Fruit fly (Drosophila melanogaster): ENCODE results near the gene CG43861.
A peak's percentile ranks its signal among the peaks of the same experiment; 100 is the strongest.

CG43861 gene

DNA sequence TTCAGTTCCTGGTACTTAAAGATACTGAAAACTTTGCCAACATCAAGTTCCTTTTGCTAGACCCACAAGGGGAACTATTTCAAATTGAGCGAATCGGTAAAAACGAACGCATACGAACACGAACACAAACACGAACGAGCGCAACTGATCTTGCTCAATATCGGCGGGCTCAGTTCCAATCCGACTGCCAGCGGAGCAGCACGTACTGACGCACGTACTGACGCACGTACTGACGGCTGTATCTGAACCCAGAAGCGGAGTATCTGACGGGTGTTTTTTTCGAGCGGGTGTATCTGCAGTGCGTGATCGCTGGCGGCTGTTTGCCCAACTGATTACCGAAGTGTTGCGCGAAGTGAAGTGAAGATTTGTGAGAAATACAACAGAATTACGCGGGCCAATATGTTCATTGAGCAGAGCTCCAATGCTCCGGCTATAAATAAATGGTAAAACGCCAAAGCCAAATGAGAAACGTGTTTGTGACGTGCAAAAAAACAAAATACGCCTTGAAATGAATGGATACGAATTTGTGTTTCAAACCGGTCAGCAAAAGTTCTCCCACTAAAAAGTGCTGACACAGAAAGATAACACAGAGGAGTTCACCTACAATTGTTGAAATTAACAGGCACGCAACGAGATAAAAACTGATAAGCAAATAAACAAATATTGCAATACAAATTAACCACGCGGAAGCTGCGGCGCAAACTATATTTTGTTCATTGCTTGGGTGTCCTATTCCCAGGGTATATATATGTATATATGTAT, 81.8 kb downstream of the CG43861 start (continued):
- TF ChIP-seq CG15479 (GFP tag; optimal IDR thresholded peaks at IDR 0.05) (peak; percentile 18), B-H1 (GFP tag; IDR thresholded peaks at IDR 0.05) (no peak), lola (GFP tag; optimal IDR thresholded peaks at IDR 0.05) (no peak), Lpt (GFP tag; optimal IDR thresholded peaks at IDR 0.05) (no peak), CG11560 (tag; IDR thresholded peaks at IDR 0.05) (no peak), CG18262 (tag; optimal IDR thresholded peaks at IDR 0.05) (no peak), CG17802 (tag; optimal IDR thresholded peaks at IDR 0.05) (no peak), CG12744 (GFP tag; optimal IDR thresholded peaks at IDR 0.05) (no peak), h (optimal IDR thresholded peaks at IDR 0.05) (no peak), pfk (GFP tag; optimal IDR thresholded peaks at IDR 0.05) (no peak), D19B (GFP tag; optimal IDR thresholded peaks at IDR 0.05) (no peak), unc-4 (GFP tag; IDR thresholded peaks at IDR 0.05; ENCODE audit: partially characterized antibody) (no peak), gem (tag; optimal IDR thresholded peaks at IDR 0.05) (no peak), CG4820 (GFP tag; optimal IDR thresholded peaks at IDR 0.05) (no peak), fd64A (GFP tag; optimal IDR thresholded peaks at IDR 0.05) (no peak), salm (tag; optimal IDR thresholded peaks at IDR 0.05) (no peak), CG1832 (GFP tag; optimal IDR thresholded peaks at IDR 0.05) (no peak), chif (GFP tag; optimal IDR thresholded peaks at IDR 0.05) (no peak), Dref (GFP tag; IDR thresholded peaks at IDR 0.05) (no peak; the same call in 1 of the 2 replicates), CG7839 (tag; optimal IDR thresholded peaks at IDR 0.05) (peak; percentile 3), ash1 (GFP tag; optimal IDR thresholded peaks at IDR 0.05) (no peak), gfzf (GFP tag; optimal IDR thresholded peaks at IDR 0.05) (no peak), CG13894 (tag; optimal IDR thresholded peaks at IDR 0.05) (peak; percentile 29), MBD-R2 (GFP tag; IDR thresholded peaks at IDR 0.05) (no peak), CG2889 (GFP tag; IDR thresholded peaks at IDR 0.05) (no peak), NfI (GFP tag; optimal IDR thresholded peaks at IDR 0.05) (peak; percentile 35), CG1792 (GFP tag; optimal IDR thresholded peaks at IDR 0.05) (no peak), Spps (tag; optimal IDR thresholded peaks at IDR 0.05) (no peak), zf30C (GFP tag; optimal IDR thresholded peaks at IDR 0.05) (no peak), Adf1 (GFP tag; IDR thresholded peaks at IDR 0.05) (peak; percentile 58; the same call in 1 of the 2 replicates), CG42726 (GFP tag; IDR thresholded peaks at IDR 0.05; ENCODE audit: partially characterized antibody) (peak; percentile 81), ssp (GFP tag; IDR thresholded peaks at IDR 0.05) (no peak), CG6683 (GFP tag; optimal IDR thresholded peaks at IDR 0.05) (no peak), CG4404 (GFP tag; IDR thresholded peaks at IDR 0.05) (no peak), peb (GFP tag; IDR thresholded peaks at IDR 0.05) (no peak), CG14441 (GFP tag; IDR thresholded peaks at IDR 0.05) (no peak), kah (GFP tag; optimal IDR thresholded peaks at IDR 0.05) (no peak), Camta (GFP tag; optimal IDR thresholded peaks at IDR 0.05) (no peak), jing (GFP tag; optimal IDR thresholded peaks at IDR 0.05) (peak; percentile 26), Hr39 (optimal IDR thresholded peaks at IDR 0.05) (no peak), ap (GFP tag; IDR thresholded peaks at IDR 0.05) (no peak), Rfx (GFP tag; IDR thresholded peaks at IDR 0.05) (peak; percentile 55), Side (GFP tag; optimal IDR thresholded peaks at IDR 0.05) (no peak), CG9817 (tag; optimal IDR thresholded peaks at IDR 0.05) (no peak), Atf-2 (GFP tag; optimal IDR thresholded peaks at IDR 0.05) (no peak), CG13775 (GFP tag; optimal IDR thresholded peaks at IDR 0.05) (no peak), Sry-δ (GFP tag; optimal IDR thresholded peaks at IDR 0.05) (no peak), cad (GFP tag; optimal IDR thresholded peaks at IDR 0.05) (no peak), zen2 (GFP tag; IDR thresholded peaks at IDR 0.05; ENCODE audit: partially characterized antibody) (no peak; the same call in 2 of the 3 replicates), mld (GFP tag; IDR thresholded peaks at IDR 0.05; ENCODE audit: partially characterized antibody) (no peak)

All from whole organism, embryonic.